Fruit fly (Drosophila melanogaster): ENCODE results near the gene CG9519.

Gene CG9519

dm6 chrX:14839047-14839446 lies 17.1 kb downstream of the CG9519 start, which contains the start of the genes CG32590 and Flo2 (continued):
- TF ChIP-seq HLH3B (GFP tag; IDR thresholded peaks at IDR 0.05) (peak; percentile 71), unpg (GFP tag; optimal IDR thresholded peaks at IDR 0.05) (peak; percentile 70), tio (GFP tag; optimal IDR thresholded peaks at IDR 0.05) (no peak), CG10959 (GFP tag; IDR thresholded peaks at IDR 0.05) (peak; percentile 61), kah (GFP tag; optimal IDR thresholded peaks at IDR 0.05) (no peak), Mad (GFP tag; optimal IDR thresholded peaks at IDR 0.05) (peak; percentile 66), B-H2 (GFP tag; optimal IDR thresholded peaks at IDR 0.05) (peak; percentile 69), ap (GFP tag; IDR thresholded peaks at IDR 0.05) (peak; percentile 66; the same call in 1 of the 2 replicates), CG16863 (GFP tag; optimal IDR thresholded peaks at IDR 0.05) (peak; percentile 44), CG17829 (tag; optimal IDR thresholded peaks at IDR 0.05) (peak; percentile 69), CG13287 (GFP tag; IDR thresholded peaks at IDR 0.05; ENCODE audit: partially characterized antibody) (peak; percentile 98), CG18262 (tag; optimal IDR thresholded peaks at IDR 0.05) (peak; percentile 62), fu2 (GFP tag; optimal IDR thresholded peaks at IDR 0.05) (peak; percentile 57), Sry-β (GFP tag; optimal IDR thresholded peaks at IDR 0.05) (no peak), CG2129 (GFP tag; IDR thresholded peaks at IDR 0.05; ENCODE audit: partially characterized antibody) (peak; percentile 92), Ets65A (GFP tag) (peak; percentile 97), Sox100B (GFP tag; optimal IDR thresholded peaks at IDR 0.05) (peak; percentile 10), CG6854 (GFP tag; optimal IDR thresholded peaks at IDR 0.05) (no peak), CG10654 (GFP tag; optimal IDR thresholded peaks at IDR 0.05) (peak; percentile 53), MESR4 (GFP tag; optimal IDR thresholded peaks at IDR 0.05) (peak; percentile 25), CG5245 (GFP tag; optimal IDR thresholded peaks at IDR 0.05) (peak; percentile 48), CG14667 (GFP tag; IDR thresholded peaks at IDR 0.05) (peak; percentile 72), Ada2b (GFP tag; IDR thresholded peaks at IDR 0.05) (peak; percentile 78), CG7928 (GFP tag; optimal IDR thresholded peaks at IDR 0.05) (peak; percentile 86), Atf6 (GFP tag; IDR thresholded peaks at IDR 0.05) (peak; percentile 83), Dek (tag; optimal IDR thresholded peaks at IDR 0.05) (peak; percentile 53), Oli (tag; optimal IDR thresholded peaks at IDR 0.05) (peak; percentile 38), gce (GFP tag; IDR thresholded peaks at IDR 0.05) (peak; percentile 53; the same call in 1 of the 3 replicates), sens (GFP tag) (peak; percentile 96), Doc3 (GFP tag; IDR thresholded peaks at IDR 0.05; ENCODE audit: partially characterized antibody) (peak; percentile 97), D19A (tag; optimal IDR thresholded peaks at IDR 0.05) (peak; percentile 40), D (optimal IDR thresholded peaks at IDR 0.05) (no peak), D (GFP tag; optimal IDR thresholded peaks at IDR 0.05) (no peak), chm (GFP tag; IDR thresholded peaks at IDR 0.05) (peak; percentile 42; the same call in 1 of the 2 replicates), cato (GFP tag; optimal IDR thresholded peaks at IDR 0.05; ENCODE audit: borderline replicate concordance) (peak; percentile 50), CG15073 (GFP tag; optimal IDR thresholded peaks at IDR 0.05) (no peak), lov (optimal IDR thresholded peaks at IDR 0.05) (no peak), lov (GFP tag; IDR thresholded peaks at IDR 0.05) (peak; percentile 47; the same call in 1 of the 3 replicates), CG13123 (GFP tag; optimal IDR thresholded peaks at IDR 0.05) (peak; percentile 31), CG7745 (tag; optimal IDR thresholded peaks at IDR 0.05) (no peak), fd96Cb (tag; optimal IDR thresholded peaks at IDR 0.05) (peak; percentile 36), Spps (tag; optimal IDR thresholded peaks at IDR 0.05) (peak; percentile 40), phol (tag; optimal IDR thresholded peaks at IDR 0.05) (peak; percentile 75), sisA (GFP tag; IDR thresholded peaks at IDR 0.05) (peak; percentile 84), CG4282 (GFP tag; optimal IDR thresholded peaks at IDR 0.05) (peak; percentile 75), CG6654 (GFP tag; optimal IDR thresholded peaks at IDR 0.05) (no peak), yki (optimal IDR thresholded peaks at IDR 0.05) (no peak), Lim3 (GFP tag; IDR thresholded peaks at IDR 0.05) (peak; percentile 18; the same call in 1 of the 2 replicates), CG33213 (GFP tag; optimal IDR thresholded peaks at IDR 0.05) (peak; percentile 45), Vsx1 (GFP tag; optimal IDR thresholded peaks at IDR 0.05) (peak; percentile 72), CG1792 (GFP tag; optimal IDR thresholded peaks at IDR 0.05) (peak; percentile 65), Tbp (GFP tag; optimal IDR thresholded peaks at IDR 0.05) (no peak)

Data from whole organism, embryonic.